Fruit fly (Drosophila melanogaster): ENCODE measurements around the gene CG3939.

DNA sequence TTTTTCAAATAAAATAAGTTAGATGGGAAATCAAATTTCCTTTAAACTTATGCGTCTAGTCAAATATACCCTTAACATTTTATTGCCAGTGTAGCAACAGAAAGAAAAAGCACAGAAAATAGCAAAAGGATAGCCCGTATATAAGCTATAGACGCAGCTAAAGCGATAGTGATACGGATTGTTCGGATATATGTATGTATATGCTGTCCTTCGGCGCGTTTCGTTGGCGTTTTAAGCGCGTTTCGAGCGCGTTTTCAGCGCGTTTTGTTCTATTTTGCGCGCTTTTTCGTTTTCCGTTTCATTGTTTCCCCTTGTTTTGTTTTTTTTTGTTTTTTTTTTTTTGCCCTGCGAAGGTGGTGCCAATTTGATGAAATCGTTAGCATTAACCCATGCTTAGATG, 47.3 kb upstream of the CG3939 start:
- TF ChIP-seq CG14711 (tag; optimal IDR thresholded peaks at IDR 0.05), result no peak
- TF ChIP-seq Crg-1 (GFP tag; optimal IDR thresholded peaks at IDR 0.05), result no peak
- no peak for TF ChIP-seq CG5204 (GFP tag; optimal IDR thresholded peaks at IDR 0.05)
